Worm (Caenorhabditis elegans) whole organism, L4 larva: ENCODE data around the gene aex-2.

Source experiments
- F37D6.2 ChIP-seq: sonication (generic microtip); optimal IDR thresholded peaks from 2 replicates; lab custom pipeline; 2016; ENCODE audit warnings: mild to moderate bottlenecking, missing genetic modification characterization, missing compliant biosample characterization
- R02D3.7 ChIP-seq: fragments of 150-350 bp; sonication (generic microtip); optimal IDR thresholded peaks from 3 replicates; lab custom pipeline; 2014; ENCODE audit warnings: missing biosample characterization, missing genetic modification characterization
- T26A8.4 ChIP-seq: fragments of 200-800 bp; sonication (Bioruptor generic); IDR thresholded peaks from 2 replicates; pipeline ENCODE4 v1.3.6; 2022; ENCODE audit warnings: missing genetic modification characterization, missing compliant biosample characterization
- ZK337.2 ChIP-seq: fragments of 200-800 bp; sonication (Bioruptor generic); IDR thresholded peaks from 2 replicates; pipeline ENCODE4 v1.3.6; 2022; ENCODE audit warnings: missing genetic modification reagents, missing genetic modification characterization, missing compliant biosample characterization
- aha-1 ChIP-seq: fragments of 150-350 bp; peaks from one replicate; lab custom pipeline; 2014; ENCODE audit warnings: missing biosample characterization, missing genetic modification characterization
- ceh-20 ChIP-seq: fragments of 200-800 bp; sonication (Bioruptor generic); IDR thresholded peaks from 2 replicates; pipeline ENCODE4 v1.3.6; 2022; ENCODE audit warnings: missing genetic modification reagents, missing genetic modification characterization, missing compliant biosample characterization
- ceh-62 ChIP-seq: sonication (generic microtip); optimal IDR thresholded peaks from 2 replicates; lab custom pipeline; 2017; ENCODE audit warnings: missing biosample characterization, missing genetic modification characterization
- ces-1 ChIP-seq: fragments of 150-350 bp; sonication (generic microtip); optimal IDR thresholded peaks from 4 replicates; lab custom pipeline; 2014; ENCODE audit warnings: missing biosample characterization, missing genetic modification reagents, missing genetic modification characterization
- daf-12 ChIP-seq: fragments of 150-350 bp; optimal IDR thresholded peaks from 2 replicates; lab custom pipeline; 2014; ENCODE audit warnings: missing biosample characterization, missing genetic modification reagents, missing genetic modification characterization
- daf-16 ChIP-seq, 3 experiments: sonication (generic microtip); optimal IDR thresholded peaks; 2 replicates each; lab custom pipeline; 2016 to 2017; ENCODE audit warnings: missing genetic modification characterization in 3 of 3, missing genetic modification reagents in 3 of 3, mild to moderate bottlenecking in 2 of 3, missing compliant biosample characterization in 2 of 3, missing biosample characterization in 1 of 3, moderate library complexity in 1 of 3
- daf-19 ChIP-seq: fragments of 200-800 bp; sonication (Bioruptor generic); conservative IDR thresholded peaks from 2 replicates; pipeline ENCODE4 v1.3.6; 2022; ENCODE audit warnings: missing genetic modification characterization, missing compliant biosample characterization
- dmd-6 ChIP-seq: fragments of 200-800 bp; sonication (Bioruptor generic); IDR thresholded peaks from 2 replicates; pipeline ENCODE4 v1.3.6; 2022; ENCODE audit warnings: missing genetic modification reagents, missing genetic modification characterization, missing compliant biosample characterization
- dmd-8 ChIP-seq: fragments of 200-800 bp; sonication (Bioruptor generic); IDR thresholded peaks from 2 replicates; pipeline ENCODE4 v1.3.6; 2022; ENCODE audit warnings: missing genetic modification characterization, missing compliant biosample characterization
- duxl-1 ChIP-seq: sonication (generic microtip); optimal IDR thresholded peaks from 2 replicates; lab custom pipeline; 2016; ENCODE audit warnings: mild to moderate bottlenecking, missing genetic modification characterization, moderate library complexity, missing compliant biosample characterization; ENCODE audit not compliant: poor library complexity
- dve-1 ChIP-seq: sonication (generic microtip); optimal IDR thresholded peaks from 2 replicates; lab custom pipeline; 2017; ENCODE audit warnings: antibody characterized with exemption, mild to moderate bottlenecking, missing genetic modification characterization, missing compliant biosample characterization; ENCODE audit not compliant: insufficient read depth
- fos-1 ChIP-seq: fragments of 150-350 bp; optimal IDR thresholded peaks from 2 replicates; lab custom pipeline; 2014; ENCODE audit warnings: missing biosample characterization, missing genetic modification characterization
- hlh-11 ChIP-seq: fragments of 200-800 bp; sonication (Bioruptor generic); optimal IDR thresholded peaks from 2 replicates; lab custom pipeline; 2018; ENCODE audit warnings: mild to moderate bottlenecking, missing genetic modification characterization, missing compliant biosample characterization
- lim-7 ChIP-seq: fragments of 200-800 bp; sonication (Bioruptor generic); IDR thresholded peaks from 2 replicates; pipeline ENCODE4 v1.3.6; 2022; ENCODE audit warnings: missing genetic modification characterization, missing compliant biosample characterization
- lin-1 ChIP-seq: fragments of 200-800 bp; sonication (Bioruptor generic); IDR thresholded peaks from 2 replicates; pipeline ENCODE4 v1.3.6; 2022; ENCODE audit warnings: missing genetic modification reagents, missing genetic modification characterization, missing compliant biosample characterization
- lin-38 ChIP-seq: fragments of 200-800 bp; sonication (Bioruptor generic); IDR thresholded peaks from 2 replicates; pipeline ENCODE4 v1.3.6; 2022; ENCODE audit warnings: missing genetic modification reagents, missing genetic modification characterization, missing compliant biosample characterization
- lin-39 ChIP-seq: fragments of 150-350 bp; optimal IDR thresholded peaks from 2 replicates; lab custom pipeline; 2014; ENCODE audit warnings: missing biosample characterization, missing genetic modification reagents, missing genetic modification characterization
- lir-3 ChIP-seq: sonication (generic microtip); optimal IDR thresholded peaks from 2 replicates; lab custom pipeline; 2016; ENCODE audit warnings: mild to moderate bottlenecking, missing genetic modification characterization, missing compliant biosample characterization
- mdt-29 ChIP-seq: fragments of 200-800 bp; sonication (Bioruptor generic); IDR thresholded peaks from 2 replicates; pipeline ENCODE4 v1.3.6; 2022; ENCODE audit warnings: missing genetic modification reagents, missing genetic modification characterization, missing compliant biosample characterization
- nhr-11 ChIP-seq: fragments of 150-350 bp; optimal IDR thresholded peaks from 2 replicates; lab custom pipeline; 2014; ENCODE audit warnings: missing biosample characterization, missing genetic modification characterization
- nhr-28 ChIP-seq: fragments of 150-350 bp; optimal IDR thresholded peaks from 2 replicates; lab custom pipeline; 2014; ENCODE audit warnings: missing biosample characterization, missing genetic modification characterization
- nhr-6 ChIP-seq: fragments of 150-350 bp; optimal IDR thresholded peaks from 2 replicates; lab custom pipeline; 2014; ENCODE audit warnings: missing biosample characterization, missing genetic modification characterization
- nhr-77 ChIP-seq: fragments of 150-350 bp; optimal IDR thresholded peaks from 2 replicates; lab custom pipeline; 2014; ENCODE audit warnings: missing biosample characterization, missing genetic modification characterization
- php-3 ChIP-seq: fragments of 200-800 bp; sonication (Bioruptor generic); IDR thresholded peaks from 2 replicates; pipeline ENCODE4 v1.3.6; 2022; ENCODE audit warnings: missing genetic modification reagents, missing genetic modification characterization, missing compliant biosample characterization
- pqm-1 ChIP-seq: sonication (generic microtip); optimal IDR thresholded peaks from 2 replicates; lab custom pipeline; 2017; ENCODE audit warnings: missing biosample characterization, missing genetic modification characterization
- rbr-2 ChIP-seq: sonication (generic microtip); optimal IDR thresholded peaks from 2 replicates; lab custom pipeline; 2016; ENCODE audit warnings: missing genotype, missing genetic modification characterization, missing compliant biosample characterization
- spr-1 ChIP-seq: sonication (generic microtip); optimal IDR thresholded peaks from 2 replicates; lab custom pipeline; 2016; ENCODE audit warnings: mild to moderate bottlenecking, missing genetic modification characterization, missing compliant biosample characterization
- tra-1 ChIP-seq: fragments of 200-800 bp; sonication (Bioruptor generic); IDR thresholded peaks from 2 replicates; pipeline ENCODE4 v1.3.6; 2022; ENCODE audit warnings: missing genetic modification reagents, missing genetic modification characterization, missing compliant biosample characterization
- unc-62 ChIP-seq, 3 experiments: fragments of 150-350 bp in 1 of 3; sonication (generic microtip); optimal IDR thresholded peaks in 2 of 3; peaks in 1 of 3; 1 replicate in 1 of 3; 2 replicates in 2 of 3; lab custom pipeline; 2014 to 2017; ENCODE audit warnings: missing biosample characterization in 3 of 3, missing genetic modification characterization in 3 of 3, missing genetic modification reagents in 3 of 3, missing genotype in 1 of 3
- zag-1 ChIP-seq: fragments of 150-350 bp; optimal IDR thresholded peaks from 2 replicates; lab custom pipeline; 2014; ENCODE audit warnings: missing biosample characterization, missing genetic modification characterization
- ztf-7 ChIP-seq: fragments of 150-350 bp; optimal IDR thresholded peaks from 2 replicates; lab custom pipeline; 2014; ENCODE audit warnings: missing biosample characterization, missing genetic modification characterization

The aex-2 gene

ce11 chrX:9676788-9677454, 24.0 kb upstream of the aex-2 start:
- TF ChIP-seq ZK337.2, result no peak
- peak; percentile 59 for TF ChIP-seq dve-1 (tag; lab: Kevin White, UChicago)
- TF ChIP-seq php-3, result peak; percentile 50; the same call in 1 of the 2 replicates
- no peak for TF ChIP-seq nhr-11 (tag; lab: Kevin White, UChicago)
- no peak for TF ChIP-seq lin-38 (GFP tag; lab: Robert Waterston, UW)
- TF ChIP-seq dmd-6 (GFP tag; lab: Robert Waterston, UW), result peak; percentile 29; the same call in 1 of the 2 replicates
- peak; percentile 42 for TF ChIP-seq nhr-28
- peak; percentile 95 for TF ChIP-seq aha-1 (tag; lab: Kevin White, UChicago)
- peak; percentile 28; the same call in 1 of the 2 replicates for TF ChIP-seq T26A8.4 (GFP tag; lab: Robert Waterston, UW)
- no peak for TF ChIP-seq F37D6.2
- peak; percentile 64 for TF ChIP-seq pqm-1 (tag; lab: Kevin White, UChicago)
- peak in 1 of 2 experiments; percentile 27 for TF ChIP-seq unc-62 (GFP tag; optimal IDR thresholded peaks at IDR 0.05 in 1 of 2; lab: Kevin White, UChicago)
- no peak for TF ChIP-seq unc-62 (tag; optimal IDR thresholded peaks at IDR 0.05; lab: Kevin White, UChicago)
- no peak for TF ChIP-seq lin-1 (GFP tag; lab: Robert Waterston, UW)
- no peak for TF ChIP-seq daf-16 (GFP tag; optimal IDR thresholded peaks at IDR 0.05; lab: Kevin White, UChicago)
- TF ChIP-seq daf-16 (tag; optimal IDR thresholded peaks at IDR 0.05; lab: Kevin White, UChicago), result peak; percentile 93
- TF ChIP-seq ces-1 (GFP tag; lab: Kevin White, UChicago), result no peak
- TF ChIP-seq hlh-11 (tag; lab: Kevin White, UChicago), result peak; percentile 22
- TF ChIP-seq, all 104 proteins: peak for 10

- TF ChIP-seq daf-16 (GFP tag; optimal IDR thresholded peaks at IDR 0.05; lab: Kevin White, UChicago) (no peak), daf-16 (tag; optimal IDR thresholded peaks at IDR 0.05; lab: Kevin White, UChicago) (peak; percentile 97), ceh-62 (tag; lab: Kevin White, UChicago) (no peak), dmd-6 (GFP tag; lab: Robert Waterston, UW) (peak; percentile 76), tra-1 (GFP tag; lab: Robert Waterston, UW) (peak; percentile 60; the same call in 1 of the 2 replicates), hlh-11 (tag; lab: Kevin White, UChicago) (peak; percentile 12), fos-1 (tag; lab: Kevin White, UChicago) (no peak), lin-39 (no peak), nhr-77 (tag; lab: Kevin White, UChicago) (no peak), php-3 (0 out of 2 replicates have a peak, but pooled peaks have one; percentile 16), ceh-20 (GFP tag; lab: Robert Waterston, UW) (0 out of 2 replicates have a peak, but pooled peaks have one; percentile 25), dve-1 (tag; lab: Kevin White, UChicago) (peak; percentile 63), lin-38 (GFP tag; lab: Robert Waterston, UW) (no peak), ztf-7 (no peak), lim-7 (GFP tag; lab: Robert Waterston, UW) (no peak)
Measured at ce11 chrX:9676009-9676408, 23.1 kb upstream of the aex-2 start.

- TF ChIP-seq spr-1, result no peak
- TF ChIP-seq daf-19, result no peak
- TF ChIP-seq R02D3.7 (tag; lab: Kevin White, UChicago), result no peak
- TF ChIP-seq daf-12 (tag; lab: Kevin White, UChicago), result no peak
- no peak for TF ChIP-seq duxl-1 (tag; lab: Kevin White, UChicago)
- TF ChIP-seq T26A8.4 (GFP tag; lab: Robert Waterston, UW), result no peak
- no peak for TF ChIP-seq nhr-6 (tag; lab: Kevin White, UChicago)
- no peak for TF ChIP-seq mdt-29 (GFP tag; lab: Robert Waterston, UW)
- no peak for TF ChIP-seq lir-3
- no peak for TF ChIP-seq zag-1 (tag; lab: Kevin White, UChicago)
- TF ChIP-seq nhr-11 (tag; lab: Kevin White, UChicago), result no peak
- no peak for TF ChIP-seq dmd-8 (GFP tag; lab: Robert Waterston, UW)
- TF ChIP-seq rbr-2, result no peak
Measured at ce11 chrX:9674799-9675198, 21.9 kb upstream of the aex-2 start, which contains the start of gene C43C3.4. TSS of gene C43C3.4 (minus strand) at chrX:9674899.
